Worm (Caenorhabditis elegans) whole organism, late embryonic: ENCODE measurements around the gene rps-11.

Experiments
- hlh-30 ChIP-seq: sonication (generic microtip); optimal IDR thresholded peaks from 2 replicates; lab custom pipeline; 2017; ENCODE audit warnings: antibody characterized with exemption, missing genetic modification characterization, missing compliant biosample characterization; ENCODE audit not compliant: insufficient read depth
- nhr-11 ChIP-seq: fragments of 150-350 bp; optimal IDR thresholded peaks from 2 replicates; lab custom pipeline; 2014; ENCODE audit warnings: missing biosample characterization, missing genetic modification characterization

DNA sequence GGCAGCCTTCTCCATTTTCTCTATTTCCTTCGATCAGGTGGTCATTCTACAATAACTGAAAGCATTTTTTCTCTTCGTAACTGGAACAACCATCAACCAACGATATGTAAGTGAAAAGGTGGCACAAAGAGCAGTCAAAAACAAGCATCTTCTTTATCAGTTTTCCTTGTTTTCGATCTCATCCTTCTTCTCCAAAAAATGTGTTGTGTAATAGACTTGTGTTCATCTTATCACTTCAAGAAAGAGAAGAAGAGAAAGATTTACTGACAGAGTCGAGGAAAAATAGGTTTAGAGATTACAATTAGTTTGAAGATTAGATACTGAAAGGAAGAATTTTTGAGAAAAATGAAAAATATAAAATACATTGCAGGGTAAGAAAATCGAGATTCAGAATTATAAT lies 42.9 kb downstream of the rps-11 start:
- TF ChIP-seq hlh-30, result no peak
- no peak for TF ChIP-seq nhr-11 (tag; lab: Kevin White, UChicago)
